Worm (Caenorhabditis elegans): ENCODE measurements around the gene sri-9.

The sri-9 gene

ce11 chrV:17035850-17036249, 34.6 kb downstream of the sri-9 start, which contains the start of gene srz-94:
srz-94 (minus strand) TSS chrV:17035950.
- TF ChIP-seq egl-27 (tag; optimal IDR thresholded peaks at IDR 0.05) (no peak), nhr-11 (tag; optimal IDR thresholded peaks at IDR 0.05) (no peak), ceh-9 (tag; optimal IDR thresholded peaks at IDR 0.05) (no peak), sea-2 (GFP tag; optimal IDR thresholded peaks at IDR 0.05) (no peak), zag-1 (tag; optimal IDR thresholded peaks at IDR 0.05) (no peak), pha-4 (tag; optimal IDR thresholded peaks at IDR 0.05) (no peak), nhr-25 (tag; optimal IDR thresholded peaks at IDR 0.05) (no peak), mml-1 (tag; optimal IDR thresholded peaks at IDR 0.05) (no peak), nhr-76 (tag; optimal IDR thresholded peaks at IDR 0.05) (no peak), tbx-2 (tag; optimal IDR thresholded peaks at IDR 0.05) (no peak)

- TF ChIP-seq ama-1 (optimal IDR thresholded peaks at IDR 0.05), result no peak
- TF ChIP-seq sea-2 (GFP tag; optimal IDR thresholded peaks at IDR 0.05), result no peak
- no peak for TF ChIP-seq lsy-12 (tag; optimal IDR thresholded peaks at IDR 0.05)
- TF ChIP-seq egl-27 (tag; optimal IDR thresholded peaks at IDR 0.05), result no peak
- no peak for TF ChIP-seq fkh-2 (tag; optimal IDR thresholded peaks at IDR 0.05)
- no peak for TF ChIP-seq mml-1 (tag; optimal IDR thresholded peaks at IDR 0.05)
- TF ChIP-seq nhr-237 (tag; optimal IDR thresholded peaks at IDR 0.05), result no peak
- no peak for TF ChIP-seq nhr-77 (tag; optimal IDR thresholded peaks at IDR 0.05)
- TF ChIP-seq nhr-76 (tag; optimal IDR thresholded peaks at IDR 0.05), result no peak
- no peak for TF ChIP-seq elt-2 (tag; optimal IDR thresholded peaks at IDR 0.05)
- no peak for TF ChIP-seq mdl-1 (tag; optimal IDR thresholded peaks at IDR 0.05)
- TF ChIP-seq ceh-16 (tag; optimal IDR thresholded peaks at IDR 0.05), result no peak
- no peak for TF ChIP-seq aly-2 (tag; optimal IDR thresholded peaks at IDR 0.05)
- no peak for TF ChIP-seq pha-4 (tag; optimal IDR thresholded peaks at IDR 0.05)
Measured at ce11 chrV:17042263-17042662, 41.0 kb downstream of the sri-9 start, which contains the start of gene hpo-33. hpo-33 (plus strand) TSS chrV:17042563.

- TF ChIP-seq ztf-11 (tag; optimal IDR thresholded peaks at IDR 0.05), result no peak
- TF ChIP-seq eor-1 (tag; optimal IDR thresholded peaks at IDR 0.05), result no peak
- TF ChIP-seq R02D3.7 (tag; optimal IDR thresholded peaks at IDR 0.05), result no peak
- TF ChIP-seq aly-2 (tag; optimal IDR thresholded peaks at IDR 0.05), result no peak
- no peak for TF ChIP-seq fkh-10 (GFP tag; optimal IDR thresholded peaks at IDR 0.05)
- no peak for TF ChIP-seq lin-15B (tag; optimal IDR thresholded peaks at IDR 0.05)
- no peak for TF ChIP-seq ztf-4 (tag; optimal IDR thresholded peaks at IDR 0.05)
Measured at ce11 chrV:17044500-17044899, 43.2 kb downstream of the sri-9 start, which contains the start of gene F28B1.2. F28B1.2 (plus strand) TSS chrV:17044800.

Measured in whole organism, L3 larva.